Worm (Caenorhabditis elegans) whole organism, midembryonic: ENCODE results near the gene ppm-1.A.

Experiments used
- T22C8.4 ChIP-seq: fragments of 200-800 bp; sonication (Bioruptor generic); IDR thresholded peaks from 2 replicates; pipeline ENCODE4 v1.3.6; 2022; ENCODE audit warnings: missing genetic modification characterization, missing compliant biosample characterization
- cog-1 ChIP-seq: sonication (generic microtip); optimal IDR thresholded peaks from 2 replicates; lab custom pipeline; 2016; ENCODE audit warnings: missing genetic modification characterization, missing compliant biosample characterization
- flt-1 ChIP-seq: fragments of 200-800 bp; sonication (Bioruptor generic); IDR thresholded peaks from 2 replicates; pipeline ENCODE4 v1.3.6; 2022; ENCODE audit warnings: missing genetic modification characterization, missing compliant biosample characterization
- klf-2 ChIP-seq: fragments of 200-800 bp; sonication (Bioruptor generic); conservative IDR thresholded peaks from 2 replicates; pipeline ENCODE4 v1.3.6; 2022; ENCODE audit warnings: missing genetic modification reagents, missing genetic modification characterization, missing compliant biosample characterization
- med-1 ChIP-seq: sonication (generic microtip); optimal IDR thresholded peaks from 2 replicates; lab custom pipeline; 2017; ENCODE audit warnings: missing genetic modification characterization, mild to moderate bottlenecking, missing compliant biosample characterization, antibody characterized with exemption, missing genetic modification reagents; ENCODE audit not compliant: insufficient read depth
- ref-1 ChIP-seq: fragments of 200-800 bp; sonication (Bioruptor generic); conservative IDR thresholded peaks from 2 replicates; pipeline ENCODE4 v1.3.6; 2022; ENCODE audit warnings: missing genetic modification reagents, missing genetic modification characterization, missing compliant biosample characterization
- tab-1 ChIP-seq: fragments of 200-800 bp; sonication (Bioruptor generic); IDR thresholded peaks from 2 replicates; pipeline ENCODE4 v1.3.6; 2022; ENCODE audit warnings: missing genetic modification characterization, missing compliant biosample characterization
- ztf-23 ChIP-seq: fragments of 200-800 bp; sonication (Bioruptor generic); IDR thresholded peaks from 2 replicates; pipeline ENCODE4 v1.3.6; 2022; ENCODE audit warnings: missing genetic modification reagents, missing genetic modification characterization, missing compliant biosample characterization
- ztf-29 ChIP-seq: fragments of 200-800 bp; sonication (Bioruptor generic); IDR thresholded peaks from 2 replicates; pipeline ENCODE4 v1.3.6; 2022; ENCODE audit warnings: missing genetic modification reagents, missing genetic modification characterization, missing compliant biosample characterization

DNA sequence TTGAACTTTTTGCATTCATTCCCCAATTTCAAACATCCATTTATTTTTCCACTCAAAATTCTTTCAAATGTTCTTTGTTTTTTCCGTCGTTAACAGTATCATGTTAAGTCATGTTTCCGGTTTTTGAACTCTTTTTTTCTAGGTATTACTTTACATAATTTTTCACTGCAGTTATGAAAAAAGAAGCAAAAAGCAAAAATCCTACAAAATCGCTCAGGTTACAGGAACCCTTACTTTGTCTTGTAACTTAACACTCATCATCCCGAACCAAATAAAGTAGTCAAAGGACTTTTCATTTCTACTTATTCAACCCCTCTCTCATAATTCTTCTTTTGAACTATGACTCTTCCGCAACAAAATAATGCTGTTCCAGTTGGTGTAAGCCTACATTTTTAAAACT lies 44.7 kb downstream of the ppm-1.A start, which contains the start of gene aqp-5:
- no peak for TF ChIP-seq flt-1 (GFP tag; lab: Robert Waterston, UW)
- TF ChIP-seq ztf-29 = no peak
- TF ChIP-seq ztf-23 (GFP tag; lab: Robert Waterston, UW) = no peak
- no peak for TF ChIP-seq cog-1
- no peak for TF ChIP-seq tab-1 (GFP tag; lab: Robert Waterston, UW)
- TF ChIP-seq T22C8.4 (GFP tag; lab: Robert Waterston, UW) = no peak
- TF ChIP-seq med-1 (GFP tag; lab: Kevin White, UChicago) = no peak
- TF ChIP-seq klf-2 (GFP tag; lab: Robert Waterston, UW) = no peak
- no peak for TF ChIP-seq ref-1 (GFP tag; lab: Robert Waterston, UW)
